Fruit fly (Drosophila melanogaster): ENCODE measurements around the gene CG42654.
A peak's percentile ranks its signal among the peaks of the same experiment; 100 is the strongest.

CG42654 gene

dm6 chr3L:20002482-20003234, 48.3 kb upstream of the CG42654 start, which contains the start of gene CG7668 (continued):
- TF ChIP-seq vfl (GFP tag; optimal IDR thresholded peaks at IDR 0.05) = peak; percentile 73
- peak; percentile 69 for TF ChIP-seq D19A (tag; optimal IDR thresholded peaks at IDR 0.05)
- peak; percentile 77; the same call in 1 of the 2 replicates for TF ChIP-seq CG11247 (GFP tag; IDR thresholded peaks at IDR 0.05)
- TF ChIP-seq Gsc (GFP tag; IDR thresholded peaks at IDR 0.05) = no peak
- TF ChIP-seq bsh (GFP tag; optimal IDR thresholded peaks at IDR 0.05) = peak; percentile 50 to 92
- TF ChIP-seq Sry-β (GFP tag; optimal IDR thresholded peaks at IDR 0.05) = peak; percentile 40
- TF ChIP-seq D19B (GFP tag; optimal IDR thresholded peaks at IDR 0.05) = peak; percentile 99
- TF ChIP-seq stwl (tag; optimal IDR thresholded peaks at IDR 0.05) = peak; percentile 78
- peak; percentile 78 for TF ChIP-seq CG1792 (GFP tag; optimal IDR thresholded peaks at IDR 0.05)
- peak; percentile 91 for TF ChIP-seq Xbp1 (GFP tag; optimal IDR thresholded peaks at IDR 0.05)
- TF ChIP-seq Nf-YB (GFP tag; optimal IDR thresholded peaks at IDR 0.05) = peak; percentile 80
- TF ChIP-seq Hr3 (GFP tag; optimal IDR thresholded peaks at IDR 0.05) = peak; percentile 81
- peak; percentile 85 for TF ChIP-seq pnt (GFP tag; optimal IDR thresholded peaks at IDR 0.05)
- no peak for TF ChIP-seq crol (GFP tag; IDR thresholded peaks at IDR 0.05)
- peak; percentile 83 for TF ChIP-seq CG6854 (GFP tag; optimal IDR thresholded peaks at IDR 0.05)
- no peak for TF ChIP-seq pita (GFP tag; optimal IDR thresholded peaks at IDR 0.05)
- no peak for TF ChIP-seq ham (GFP tag; IDR thresholded peaks at IDR 0.05)
- peak; percentile 91 for TF ChIP-seq Meics (GFP tag; optimal IDR thresholded peaks at IDR 0.05)
- TF ChIP-seq CG14860 (GFP tag; IDR thresholded peaks at IDR 0.05; ENCODE audit: partially characterized antibody) = peak; percentile 39; the same call in 1 of the 3 replicates
- TF ChIP-seq Aef1 (GFP tag; IDR thresholded peaks at IDR 0.05) = peak; percentile 77
- peak; percentile 57 for TF ChIP-seq CG3995 (GFP tag; optimal IDR thresholded peaks at IDR 0.05)
- TF ChIP-seq Antp (GFP tag; optimal IDR thresholded peaks at IDR 0.05) = peak; percentile 82
- TF ChIP-seq CG10366 (GFP tag; IDR thresholded peaks at IDR 0.05) = peak; percentile 87; the same call in 1 of the 2 replicates
- peak; percentile 89 for TF ChIP-seq NfI (GFP tag; optimal IDR thresholded peaks at IDR 0.05)
- peak; percentile 83 for TF ChIP-seq Nf-YC (tag; optimal IDR thresholded peaks at IDR 0.05)
- peak; percentile 99 for TF ChIP-seq sens (GFP tag)
- TF ChIP-seq lbe (GFP tag; optimal IDR thresholded peaks at IDR 0.05) = peak; percentile 88
- TF ChIP-seq CG16863 (GFP tag; optimal IDR thresholded peaks at IDR 0.05) = peak; percentile 88
- peak; percentile 71 for TF ChIP-seq Fer2 (tag; optimal IDR thresholded peaks at IDR 0.05)
- peak; percentile 88 for TF ChIP-seq Dek (tag; optimal IDR thresholded peaks at IDR 0.05)
- no peak for TF ChIP-seq CkIIα-i1 (GFP tag; IDR thresholded peaks at IDR 0.05)
- no peak; the same call in 1 of the 2 replicates for TF ChIP-seq CG17612 (GFP tag; IDR thresholded peaks at IDR 0.05)
- TF ChIP-seq CG12155 (GFP tag; optimal IDR thresholded peaks at IDR 0.05) = peak; percentile 85
- no peak for TF ChIP-seq CG30431 (GFP tag; optimal IDR thresholded peaks at IDR 0.05)
- TF ChIP-seq trem (tag; optimal IDR thresholded peaks at IDR 0.05) = peak; percentile 90
- peak; percentile 89 for TF ChIP-seq Oli (tag; optimal IDR thresholded peaks at IDR 0.05)
- peak; percentile 87 for TF ChIP-seq fd96Cb (tag; optimal IDR thresholded peaks at IDR 0.05)
- peak; percentile 89 to 93 for TF ChIP-seq dpn (GFP tag; optimal IDR thresholded peaks at IDR 0.05)
- peak in 1 of 2 experiments; percentile 69 for TF ChIP-seq eve (GFP tag; optimal IDR thresholded peaks at IDR 0.05)
- TF ChIP-seq CrebB (tag; optimal IDR thresholded peaks at IDR 0.05) = peak; percentile 87
- peak; percentile 83 for TF ChIP-seq twi (tag; optimal IDR thresholded peaks at IDR 0.05)
- peak; percentile 67 for TF ChIP-seq CG6654 (GFP tag; optimal IDR thresholded peaks at IDR 0.05)
- TF ChIP-seq Asciz (GFP tag; optimal IDR thresholded peaks at IDR 0.05) = peak; percentile 87
- TF ChIP-seq Gug (GFP tag; IDR thresholded peaks at IDR 0.05) = peak; percentile 79; the same call in 3 of the 4 replicates
- TF ChIP-seq CG17912 (GFP tag; optimal IDR thresholded peaks at IDR 0.05) = peak; percentile 39
- no peak; the same call in 1 of the 2 replicates for TF ChIP-seq Rfx (GFP tag; IDR thresholded peaks at IDR 0.05)
- TF ChIP-seq CG8944 (GFP tag; optimal IDR thresholded peaks at IDR 0.05) = peak; percentile 87
- TF ChIP-seq dm (GFP tag; optimal IDR thresholded peaks at IDR 0.05) = peak; percentile 78
- peak; percentile 58 for TF ChIP-seq eyg (GFP tag; optimal IDR thresholded peaks at IDR 0.05)

Data from whole organism, embryonic.